Worm (Caenorhabditis elegans) whole organism, L4 larva: ENCODE results near the gene F10E9.1.
"Not testable (repeated sequence)": the region's sequence is repeated elsewhere in the genome, so short reads cannot be mapped to it uniquely, and the experiment has no call there.

Source experiments
- Y48G9A.11 ChIP-seq: fragments of 200-800 bp; sonication (Bioruptor generic); IDR thresholded peaks from 2 replicates; pipeline ENCODE4 v1.3.6; 2022; ENCODE audit warnings: missing genetic modification reagents, missing genetic modification characterization, missing compliant biosample characterization
- Y75B8A.6 ChIP-seq: fragments of 200-800 bp; sonication (Bioruptor generic); IDR thresholded peaks from 2 replicates; pipeline ENCODE4 v1.3.6; 2022; ENCODE audit warnings: missing genetic modification reagents, missing genetic modification characterization, missing compliant biosample characterization
- ZK337.2 ChIP-seq: fragments of 200-800 bp; sonication (Bioruptor generic); IDR thresholded peaks from 2 replicates; pipeline ENCODE4 v1.3.6; 2022; ENCODE audit warnings: missing genetic modification reagents, missing genetic modification characterization, missing compliant biosample characterization
- aly-2 ChIP-seq: sonication (generic microtip); optimal IDR thresholded peaks from 2 replicates; lab custom pipeline; 2018; ENCODE audit warnings: missing biosample characterization, missing genetic modification characterization
- arid-1 ChIP-seq: fragments of 200-800 bp; sonication (Bioruptor generic); conservative IDR thresholded peaks from 2 replicates; pipeline ENCODE4 v1.3.6; 2022; ENCODE audit warnings: missing genetic modification reagents, missing genetic modification characterization, missing compliant biosample characterization
- ceh-32 ChIP-seq: sonication (generic microtip); optimal IDR thresholded peaks from 2 replicates; lab custom pipeline; 2016; ENCODE audit warnings: mild to moderate bottlenecking, missing genetic modification characterization, missing compliant biosample characterization; ENCODE audit not compliant: poor library complexity
- daf-16 ChIP-seq, 3 experiments: sonication (generic microtip); optimal IDR thresholded peaks; 2 replicates each; lab custom pipeline; 2016 to 2017; ENCODE audit warnings: missing genetic modification characterization in 3 of 3, missing genetic modification reagents in 3 of 3, mild to moderate bottlenecking in 2 of 3, missing compliant biosample characterization in 2 of 3, missing biosample characterization in 1 of 3, moderate library complexity in 1 of 3
- dpl-1 ChIP-seq: fragments of 150-350 bp; optimal IDR thresholded peaks from 2 replicates; lab custom pipeline; 2014; ENCODE audit warnings: missing biosample characterization, missing genetic modification reagents, missing genetic modification characterization
- duxl-1 ChIP-seq: sonication (generic microtip); optimal IDR thresholded peaks from 2 replicates; lab custom pipeline; 2016; ENCODE audit warnings: mild to moderate bottlenecking, missing genetic modification characterization, moderate library complexity, missing compliant biosample characterization; ENCODE audit not compliant: poor library complexity
- dve-1 ChIP-seq: sonication (generic microtip); optimal IDR thresholded peaks from 2 replicates; lab custom pipeline; 2017; ENCODE audit warnings: antibody characterized with exemption, mild to moderate bottlenecking, missing genetic modification characterization, missing compliant biosample characterization; ENCODE audit not compliant: insufficient read depth
- fkh-10 ChIP-seq: fragments of 150-350 bp; optimal IDR thresholded peaks from 2 replicates; lab custom pipeline; 2014; ENCODE audit warnings: missing biosample characterization, missing genetic modification reagents, missing genetic modification characterization
- hif-1 ChIP-seq, 2 experiments: sonication (generic microtip); optimal IDR thresholded peaks; 2 replicates each; lab custom pipeline; 2016 to 2017; ENCODE audit warnings: missing compliant biosample characterization in 2 of 2, missing genetic modification characterization in 2 of 2, missing genetic modification reagents in 2 of 2, missing genotype in 2 of 2, mild to moderate bottlenecking in 1 of 2
- hlh-30 ChIP-seq: sonication (generic microtip); optimal IDR thresholded peaks from 2 replicates; lab custom pipeline; 2017; ENCODE audit warnings: antibody characterized with exemption, mild to moderate bottlenecking, missing genetic modification characterization, missing compliant biosample characterization; ENCODE audit not compliant: insufficient read depth
- lim-7 ChIP-seq: fragments of 200-800 bp; sonication (Bioruptor generic); IDR thresholded peaks from 2 replicates; pipeline ENCODE4 v1.3.6; 2022; ENCODE audit warnings: missing genetic modification characterization, missing compliant biosample characterization
- lin-1 ChIP-seq: fragments of 200-800 bp; sonication (Bioruptor generic); IDR thresholded peaks from 2 replicates; pipeline ENCODE4 v1.3.6; 2022; ENCODE audit warnings: missing genetic modification reagents, missing genetic modification characterization, missing compliant biosample characterization
- lsy-2 ChIP-seq, 2 experiments: fragments of 150-350 bp in 1 of 2; sonication (generic microtip) in 1 of 2; optimal IDR thresholded peaks; 2 replicates each; lab custom pipeline; 2014 to 2017; ENCODE audit warnings: missing biosample characterization in 2 of 2, missing genetic modification characterization in 2 of 2
- madf-9 ChIP-seq: fragments of 200-800 bp; sonication (Bioruptor generic); conservative IDR thresholded peaks from 2 replicates; pipeline ENCODE4 v1.3.6; 2022; ENCODE audit warnings: missing genetic modification reagents, missing genetic modification characterization, missing compliant biosample characterization
- mdt-29 ChIP-seq: fragments of 200-800 bp; sonication (Bioruptor generic); IDR thresholded peaks from 2 replicates; pipeline ENCODE4 v1.3.6; 2022; ENCODE audit warnings: missing genetic modification reagents, missing genetic modification characterization, missing compliant biosample characterization
- mep-1 ChIP-seq: fragments of 150-350 bp; sonication (generic microtip); optimal IDR thresholded peaks from 3 replicates; lab custom pipeline; 2014; ENCODE audit warnings: missing biosample characterization, missing genetic modification characterization
- mes-2 ChIP-seq: sonication (generic microtip); optimal IDR thresholded peaks from 2 replicates; lab custom pipeline; 2016; ENCODE audit warnings: missing genotype, mild to moderate bottlenecking, missing genetic modification characterization, missing compliant biosample characterization; ENCODE audit not compliant: poor library complexity, severe bottlenecking
- nhr-237 ChIP-seq: sonication (generic microtip); optimal IDR thresholded peaks from 2 replicates; lab custom pipeline; 2017; ENCODE audit warnings: missing biosample characterization, missing genetic modification characterization
- nhr-6 ChIP-seq: fragments of 150-350 bp; optimal IDR thresholded peaks from 2 replicates; lab custom pipeline; 2014; ENCODE audit warnings: missing biosample characterization, missing genetic modification characterization
- nhr-77 ChIP-seq: fragments of 150-350 bp; optimal IDR thresholded peaks from 2 replicates; lab custom pipeline; 2014; ENCODE audit warnings: missing biosample characterization, missing genetic modification characterization
- php-3 ChIP-seq: fragments of 200-800 bp; sonication (Bioruptor generic); IDR thresholded peaks from 2 replicates; pipeline ENCODE4 v1.3.6; 2022; ENCODE audit warnings: missing genetic modification reagents, missing genetic modification characterization, missing compliant biosample characterization
- pqm-1 ChIP-seq: sonication (generic microtip); optimal IDR thresholded peaks from 2 replicates; lab custom pipeline; 2017; ENCODE audit warnings: missing biosample characterization, missing genetic modification characterization
- sdz-12 ChIP-seq: fragments of 200-800 bp; sonication (Bioruptor generic); optimal IDR thresholded peaks from 2 replicates; lab custom pipeline; 2018; ENCODE audit warnings: mild to moderate bottlenecking, missing genetic modification characterization, missing compliant biosample characterization
- set-16 ChIP-seq: fragments of 200-800 bp; sonication (Bioruptor generic); IDR thresholded peaks from 2 replicates; pipeline ENCODE4 v1.3.6; 2022; ENCODE audit warnings: missing genetic modification reagents, missing genetic modification characterization, missing compliant biosample characterization
- skn-1 ChIP-seq: fragments of 150-350 bp; optimal IDR thresholded peaks from 2 replicates; lab custom pipeline; 2014; ENCODE audit warnings: missing biosample characterization, missing genetic modification characterization
- snpc-1.2 ChIP-seq: fragments of 200-800 bp; sonication (Bioruptor generic); IDR thresholded peaks from 2 replicates; pipeline ENCODE4 v1.3.6; 2022; ENCODE audit warnings: missing genetic modification reagents, missing genetic modification characterization, missing compliant biosample characterization
- spr-3 ChIP-seq: fragments of 200-800 bp; sonication (Bioruptor generic); optimal IDR thresholded peaks from 2 replicates; lab custom pipeline; 2018; ENCODE audit warnings: mild to moderate bottlenecking, missing genetic modification characterization, missing compliant biosample characterization
- unc-39 ChIP-seq: sonication (generic microtip); optimal IDR thresholded peaks from 2 replicates; lab custom pipeline; 2017; ENCODE audit warnings: missing biosample characterization, missing genetic modification characterization
- zfp-2 ChIP-seq: sonication (generic microtip); optimal IDR thresholded peaks from 2 replicates; lab custom pipeline; 2016; ENCODE audit warnings: mild to moderate bottlenecking, missing genetic modification characterization, missing compliant biosample characterization
- zip-2 ChIP-seq: fragments of 150-350 bp; optimal IDR thresholded peaks from 2 replicates; lab custom pipeline; 2014; ENCODE audit warnings: missing biosample characterization, missing genetic modification characterization

The F10E9.1 gene

ce11 chrIII:8331779-8332178, 8.8 kb downstream of the F10E9.1 start, which contains the start of the genes mrps-18A and ZC262.2:
Gene mrps-18A (minus strand): TSS chrIII:8331919.
Gene ZC262.2 (plus strand): TSS chrIII:8332062.
- TF ChIP-seq mep-1, result peak; percentile 6
- no peak for TF ChIP-seq Y75B8A.6
- TF ChIP-seq mes-2 (tag; lab: Kevin White, UChicago), result peak; percentile 57
- TF ChIP-seq dpl-1, result peak; percentile 48
- no peak for TF ChIP-seq spr-3 (GFP tag; lab: Kevin White, UChicago)
- TF ChIP-seq daf-16 (GFP tag; optimal IDR thresholded peaks at IDR 0.05; lab: Kevin White, UChicago), result no peak
- TF ChIP-seq daf-16 (tag; optimal IDR thresholded peaks at IDR 0.05; lab: Kevin White, UChicago), result peak; percentile 40
- peak; percentile 90 for TF ChIP-seq hlh-30 (tag; lab: Kevin White, UChicago)
- no peak for TF ChIP-seq duxl-1 (tag; lab: Kevin White, UChicago)
- peak; percentile 22 to 97 for TF ChIP-seq lsy-2 (tag; optimal IDR thresholded peaks at IDR 0.05; lab: Kevin White, UChicago)
- TF ChIP-seq php-3, result no peak

- TF ChIP-seq mep-1 (no peak), dve-1 (tag; lab: Kevin White, UChicago) (no peak), lim-7 (no peak), zip-2 (tag; lab: Kevin White, UChicago) (no peak), hif-1 (tag; optimal IDR thresholded peaks at IDR 0.05; lab: Kevin White, UChicago) (no peak), unc-39 (no peak), nhr-77 (tag; lab: Kevin White, UChicago) (no peak), madf-9 (GFP tag; lab: Robert Waterston, UW) (no peak), sdz-12 (GFP tag; lab: Kevin White, UChicago) (no peak), dpl-1 (no peak), fkh-10 (no peak), skn-1 (tag; lab: Kevin White, UChicago) (no peak), zfp-2 (no peak), pqm-1 (tag; lab: Kevin White, UChicago) (no peak), nhr-6 (tag; lab: Kevin White, UChicago) (no peak), nhr-237 (tag; lab: Kevin White, UChicago) (no peak), ceh-32 (no peak), ZK337.2 (GFP tag; lab: Robert Waterston, UW) (no peak)
Observed at ce11 chrIII:8334432-8334831, 11.5 kb downstream of the F10E9.1 start, which contains the start of gene ZC262.4. Gene ZC262.4 (minus strand): TSS chrIII:8334532.

- TF ChIP-seq set-16 (GFP tag; lab: Robert Waterston, UW), result peak; percentile 78
- TF ChIP-seq, all 104 proteins: peak for 1; not testable (repeated sequence) for 103
Observed at ce11 chrIII:8335585-8335984, 12.6 kb downstream of the F10E9.1 start.

- TF ChIP-seq set-16 (GFP tag; lab: Robert Waterston, UW); lim-7; aly-2 (tag; lab: Kevin White, UChicago): not testable (repeated sequence)
Observed at ce11 chrIII:8339372-8339771, 16.4 kb downstream of the F10E9.1 start, which contains the start of gene clc-28. Gene clc-28 (minus strand): TSS chrIII:8339472.

ce11 chrIII:8344283-8344682, 21.3 kb downstream of the F10E9.1 start, which contains the start of gene ZC262.7:
Gene ZC262.7 (minus strand): TSS chrIII:8344336.
- peak; percentile 37; the same call in 1 of the 2 replicates for TF ChIP-seq Y48G9A.11
- TF ChIP-seq mdt-29 (GFP tag; lab: Robert Waterston, UW), result peak; percentile 72
- peak; percentile 44; the same call in 1 of the 2 replicates for TF ChIP-seq arid-1 (GFP tag; lab: Robert Waterston, UW)
- peak; percentile 17; the same call in 1 of the 2 replicates for TF ChIP-seq snpc-1.2
- TF ChIP-seq lin-1 (GFP tag; lab: Robert Waterston, UW), result peak; percentile 62; the same call in 1 of the 2 replicates
